Worm (Caenorhabditis elegans) whole organism, L3 larva: ENCODE results near the gene B0365.9.

ENCODE experiments used
- R02D3.7 ChIP-seq: fragments of 150-350 bp; optimal IDR thresholded peaks from 2 replicates; lab custom pipeline; 2014; ENCODE audit warnings: missing biosample characterization, missing genetic modification characterization
- ama-1 ChIP-seq: fragments of 150-350 bp; optimal IDR thresholded peaks from 2 replicates; lab custom pipeline; 2018
- elt-1 ChIP-seq: fragments of 150-350 bp; optimal IDR thresholded peaks from 2 replicates; lab custom pipeline; 2014; ENCODE audit warnings: missing biosample characterization, missing genetic modification characterization
- mdl-1 ChIP-seq: fragments of 150-350 bp; optimal IDR thresholded peaks from 2 replicates; lab custom pipeline; 2014; ENCODE audit warnings: missing biosample characterization, missing genetic modification characterization
- nhr-237 ChIP-seq: fragments of 150-350 bp; optimal IDR thresholded peaks from 2 replicates; lab custom pipeline; 2014; ENCODE audit warnings: missing biosample characterization, missing genetic modification characterization
- nhr-25 ChIP-seq: sonication (generic microtip); optimal IDR thresholded peaks from 2 replicates; lab custom pipeline; 2017; ENCODE audit warnings: missing biosample characterization, missing genetic modification characterization
- nhr-77 ChIP-seq: fragments of 150-350 bp; optimal IDR thresholded peaks from 2 replicates; lab custom pipeline; 2014; ENCODE audit warnings: missing biosample characterization, missing genetic modification characterization
- pqm-1 ChIP-seq: fragments of 150-350 bp; optimal IDR thresholded peaks from 2 replicates; lab custom pipeline; 2017; ENCODE audit warnings: missing biosample characterization, missing genetic modification characterization, inconsistent platforms
- snpc-4 ChIP-seq: fragments of 150-350 bp; optimal IDR thresholded peaks from 2 replicates; lab custom pipeline; 2014; ENCODE audit warnings: missing biosample characterization, missing genetic modification characterization
- unc-62 ChIP-seq: fragments of 150-350 bp; sonication (generic microtip); optimal IDR thresholded peaks from 4 replicates; lab custom pipeline; 2014; ENCODE audit warnings: missing biosample characterization, missing genetic modification reagents, missing genetic modification characterization
- ztf-11 ChIP-seq: fragments of 150-350 bp; optimal IDR thresholded peaks from 2 replicates; lab custom pipeline; 2014; ENCODE audit warnings: missing biosample characterization, missing genetic modification characterization
- ztf-4 ChIP-seq: fragments of 150-350 bp; optimal IDR thresholded peaks from 2 replicates; lab custom pipeline; 2014; ENCODE audit warnings: missing biosample characterization, missing genetic modification characterization

- TF ChIP-seq R02D3.7 (tag; lab: Kevin White, UChicago): no peak
- TF ChIP-seq snpc-4 (tag; lab: Kevin White, UChicago): no peak
- TF ChIP-seq nhr-77 (tag; lab: Kevin White, UChicago): no peak
- TF ChIP-seq ztf-4 (tag; lab: Kevin White, UChicago): no peak
- no peak for TF ChIP-seq mdl-1
- TF ChIP-seq nhr-25 (tag; lab: Kevin White, UChicago): no peak
- TF ChIP-seq nhr-237 (tag; lab: Kevin White, UChicago): no peak
- TF ChIP-seq pqm-1: no peak
- no peak for TF ChIP-seq elt-1 (tag; lab: Kevin White, UChicago)
- no peak for TF ChIP-seq unc-62 (GFP tag; lab: Kevin White, UChicago)
- no peak for TF ChIP-seq ama-1 (lab: Kevin White, UChicago)
- TF ChIP-seq ztf-11: no peak
Measured at ce11 chrV:13088485-13088884, 44.9 kb downstream of the B0365.9 start.
